Worm (Caenorhabditis elegans) whole organism, young adult: ENCODE data around the gene ima-1.

ENCODE experiments used
- D2030.7 ChIP-seq: fragments of 200-800 bp; sonication (Bioruptor generic); IDR thresholded peaks from 2 replicates; pipeline ENCODE4 v1.3.6; 2022; ENCODE audit warnings: missing genetic modification reagents, missing genetic modification characterization, missing compliant biosample characterization
- K12H6.12 ChIP-seq: fragments of 200-800 bp; sonication (Bioruptor generic); optimal IDR thresholded peaks from 2 replicates; lab custom pipeline; 2018; ENCODE audit warnings: mild to moderate bottlenecking, missing genetic modification characterization, missing compliant biosample characterization
- Y56A3A.18 ChIP-seq: fragments of 200-800 bp; sonication (Bioruptor generic); IDR thresholded peaks from 2 replicates; pipeline ENCODE4 v1.3.6; 2022; ENCODE audit warnings: missing genetic modification reagents, missing genetic modification characterization, missing compliant biosample characterization
- ZK185.1 ChIP-seq: sonication (generic microtip); optimal IDR thresholded peaks from 2 replicates; lab custom pipeline; 2016; ENCODE audit warnings: mild to moderate bottlenecking, missing genetic modification characterization, missing compliant biosample characterization; ENCODE audit not compliant: poor library complexity, severe bottlenecking
- ama-1 ChIP-seq, 3 experiments: fragments of 150-350 bp in 1 of 3; sonication (generic microtip) in 2 of 3; optimal IDR thresholded peaks; 2 replicates each; lab custom pipeline; 2014 to 2018; ENCODE audit warnings: missing biosample characterization in 2 of 3, missing genetic modification characterization in 2 of 3, missing genetic modification reagents in 2 of 3
- ceh-40 ChIP-seq: fragments of 200-800 bp; sonication (Bioruptor generic); IDR thresholded peaks from 2 replicates; pipeline ENCODE4 v1.3.6; 2022; ENCODE audit warnings: missing genetic modification characterization, missing compliant biosample characterization
- ceh-91 ChIP-seq: fragments of 200-800 bp; sonication (Bioruptor generic); IDR thresholded peaks from 2 replicates; pipeline ENCODE4 v1.3.6; 2022; ENCODE audit warnings: missing genetic modification reagents, missing genetic modification characterization, missing compliant biosample characterization
- lag-1 ChIP-seq: fragments of 200-800 bp; sonication (Bioruptor generic); IDR thresholded peaks from 2 replicates; pipeline ENCODE4 v1.3.6; 2022; ENCODE audit warnings: missing genetic modification reagents, missing genetic modification characterization, missing compliant biosample characterization
- lsy-27 ChIP-seq: sonication (generic microtip); optimal IDR thresholded peaks from 2 replicates; lab custom pipeline; 2017; ENCODE audit warnings: missing genetic modification characterization, mild to moderate bottlenecking, missing compliant biosample characterization, antibody characterized with exemption, missing genotype, borderline replicate concordance; ENCODE audit not compliant: insufficient read depth
- madf-8 ChIP-seq: fragments of 200-800 bp; sonication (Bioruptor generic); conservative IDR thresholded peaks from 2 replicates; pipeline ENCODE4 v1.3.6; 2022; ENCODE audit warnings: missing genetic modification reagents, missing genetic modification characterization, missing compliant biosample characterization
- nfyb-1 ChIP-seq: fragments of 200-800 bp; sonication (Bioruptor generic); IDR thresholded peaks from 2 replicates; pipeline ENCODE4 v1.3.6; 2022; ENCODE audit warnings: missing genetic modification reagents, missing genetic modification characterization, missing compliant biosample characterization
- pha-4 ChIP-seq: fragments of 150-350 bp; sonication (generic microtip); optimal IDR thresholded peaks from 2 replicates; lab custom pipeline; 2014; ENCODE audit warnings: missing biosample characterization, missing genetic modification reagents, missing genetic modification characterization
- sdz-38 ChIP-seq: sonication (generic microtip); optimal IDR thresholded peaks from 2 replicates; lab custom pipeline; 2016; ENCODE audit warnings: missing genotype, missing genetic modification characterization, missing compliant biosample characterization
- snpc-4 ChIP-seq, 5 experiments: fragments of 150-350 bp in 1 of 5; sonication (generic microtip) in 4 of 5; optimal IDR thresholded peaks; 2 replicates each; lab custom pipeline; 2014 to 2018; ENCODE audit warnings: missing genetic modification characterization in 5 of 5, missing biosample characterization in 3 of 5, antibody characterized with exemption in 2 of 5, mild to moderate bottlenecking in 2 of 5, missing compliant biosample characterization in 2 of 5, missing genotype in 2 of 5, moderate library complexity in 2 of 5, missing genetic modification reagents in 1 of 5

- TF ChIP-seq ama-1 (optimal IDR thresholded peaks at IDR 0.05; lab: Kevin White, UChicago) (no peak), ama-1 (GFP tag; optimal IDR thresholded peaks at IDR 0.05; lab: Kevin White, UChicago) (no peak), D2030.7 (GFP tag; lab: Robert Waterston, UW) (peak; percentile 51; the same call in 1 of the 2 replicates), lag-1 (GFP tag; lab: Robert Waterston, UW) (no peak), nfyb-1 (GFP tag; lab: Robert Waterston, UW) (no peak), madf-8 (GFP tag; lab: Robert Waterston, UW) (peak; percentile 81), K12H6.12 (tag; lab: Kevin White, UChicago) (no peak), snpc-4 (GFP tag; optimal IDR thresholded peaks at IDR 0.05; lab: Kevin White, UChicago) (no peak), snpc-4 (tag; optimal IDR thresholded peaks at IDR 0.05; lab: Kevin White, UChicago) (peak in 1 of 4 experiments; percentile 47), lsy-27 (tag; lab: Kevin White, UChicago) (no peak), Y56A3A.18 (GFP tag; lab: Robert Waterston, UW) (no peak), ceh-40 (GFP tag; lab: Robert Waterston, UW) (no peak), sdz-38 (no peak), ceh-91 (GFP tag; lab: Robert Waterston, UW) (peak; percentile 45; the same call in 1 of the 2 replicates), pha-4 (tag; lab: Kevin White, UChicago) (no peak), ZK185.1 (tag; lab: Kevin White, UChicago) (no peak)
Observed at ce11 chrV:11279564-11279963, 40.1 kb downstream of the ima-1 start.
